Worm (Caenorhabditis elegans) whole organism, L4 larva: ENCODE data around the gene ssq-1.

ENCODE experiments used
- R02D3.7 ChIP-seq: fragments of 150-350 bp; sonication (generic microtip); optimal IDR thresholded peaks from 3 replicates; lab custom pipeline; 2014; ENCODE audit warnings: missing biosample characterization, missing genetic modification characterization
- ZK546.5 ChIP-seq, 2 experiments: sonication (generic microtip); optimal IDR thresholded peaks; 2 replicates each; lab custom pipeline; 2017; ENCODE audit warnings: missing biosample characterization in 2 of 2, missing genetic modification characterization in 2 of 2
- lin-15B ChIP-seq: fragments of 150-350 bp; sonication (generic microtip); optimal IDR thresholded peaks from 3 replicates; lab custom pipeline; 2014; ENCODE audit warnings: missing biosample characterization, missing genetic modification characterization
- lin-39 ChIP-seq: fragments of 150-350 bp; optimal IDR thresholded peaks from 2 replicates; lab custom pipeline; 2014; ENCODE audit warnings: missing biosample characterization, missing genetic modification reagents, missing genetic modification characterization
- lir-3 ChIP-seq: sonication (generic microtip); optimal IDR thresholded peaks from 2 replicates; lab custom pipeline; 2016; ENCODE audit warnings: mild to moderate bottlenecking, missing genetic modification characterization, missing compliant biosample characterization
- mdt-29 ChIP-seq: fragments of 200-800 bp; sonication (Bioruptor generic); IDR thresholded peaks from 2 replicates; pipeline ENCODE4 v1.3.6; 2022; ENCODE audit warnings: missing genetic modification reagents, missing genetic modification characterization, missing compliant biosample characterization
- mxl-3 ChIP-seq: fragments of 200-800 bp; sonication (Bioruptor generic); optimal IDR thresholded peaks from 2 replicates; lab custom pipeline; 2018; ENCODE audit warnings: mild to moderate bottlenecking, missing genetic modification characterization, missing compliant biosample characterization
- nhr-10 ChIP-seq: fragments of 150-350 bp; optimal IDR thresholded peaks from 2 replicates; lab custom pipeline; 2014; ENCODE audit warnings: missing biosample characterization, missing genetic modification characterization
- nhr-111 ChIP-seq: fragments of 200-800 bp; sonication (Bioruptor generic); optimal IDR thresholded peaks from 2 replicates; lab custom pipeline; 2018; ENCODE audit warnings: mild to moderate bottlenecking, missing genetic modification characterization, missing compliant biosample characterization
- nhr-42 ChIP-seq: fragments of 200-800 bp; sonication (Bioruptor generic); IDR thresholded peaks from 2 replicates; pipeline ENCODE4 v1.3.6; 2022; ENCODE audit warnings: missing genetic modification characterization, missing compliant biosample characterization
- ztf-7 ChIP-seq: fragments of 150-350 bp; optimal IDR thresholded peaks from 2 replicates; lab custom pipeline; 2014; ENCODE audit warnings: missing biosample characterization, missing genetic modification characterization

ce11 chrIV:9824480-9824879 is 27.9 kb upstream of the ssq-1 start, which contains the start of gene catp-6:
- no peak for TF ChIP-seq nhr-111 (GFP tag; lab: Kevin White, UChicago)
- no peak for TF ChIP-seq R02D3.7 (tag; lab: Kevin White, UChicago)
- TF ChIP-seq ztf-7 = no peak
- TF ChIP-seq ZK546.5 (tag; optimal IDR thresholded peaks at IDR 0.05; lab: Kevin White, UChicago) = no peak
- TF ChIP-seq mxl-3 = no peak
- TF ChIP-seq nhr-10 (tag; lab: Kevin White, UChicago) = no peak
- no peak for TF ChIP-seq mdt-29 (GFP tag; lab: Robert Waterston, UW)
- TF ChIP-seq lin-15B = no peak
- TF ChIP-seq nhr-42 (GFP tag; lab: Robert Waterston, UW) = no peak
- no peak for TF ChIP-seq lir-3
- TF ChIP-seq lin-39 (tag; lab: Kevin White, UChicago) = no peak
